Fruit fly (Drosophila melanogaster) Kc167 (cell line): ENCODE data around the gene CG32104.

Experiments
- Myc ChIP-seq: fragments of >200 bp; optimal IDR thresholded peaks from 2 replicates; lab custom pipeline; 2017; ENCODE audit warnings: missing external identifiers
- Sin3A ChIP-seq: fragments of >200 bp; optimal IDR thresholded peaks from 2 replicates; lab custom pipeline; 2018; ENCODE audit warnings: missing external identifiers
- h ChIP-seq: fragments of >200 bp; optimal IDR thresholded peaks from 3 replicates; lab custom pipeline; 2018; ENCODE audit warnings: missing external identifiers
- psq ChIP-seq: fragments of >200 bp; optimal IDR thresholded peaks from 2 replicates; lab custom pipeline; 2017; ENCODE audit warnings: missing external identifiers
- ttk ChIP-seq: sonication (Bioruptor generic); optimal IDR thresholded peaks from 2 replicates; lab custom pipeline; 2017; ENCODE audit warnings: missing external identifiers

DNA sequence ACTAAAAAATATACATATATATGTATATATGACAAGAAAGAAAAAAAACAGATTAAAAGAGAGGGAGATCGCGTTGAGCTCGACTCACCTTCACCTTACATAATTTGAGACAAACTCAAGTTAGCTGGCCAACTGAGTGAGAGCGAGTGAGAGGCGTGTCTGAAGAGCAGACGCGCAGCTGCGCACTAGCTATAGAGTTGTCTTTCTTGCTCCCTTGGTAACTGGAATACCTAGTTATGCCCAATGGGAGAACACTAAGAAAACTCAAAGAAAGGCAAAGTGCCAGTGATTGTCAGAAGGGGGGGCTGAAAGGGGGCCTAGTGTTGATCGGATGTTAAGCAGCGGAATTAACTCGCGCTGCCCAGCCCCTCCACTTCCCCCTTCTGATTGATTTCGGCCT lies 35.3 kb upstream of the CG32104 start:
- TF ChIP-seq psq (no peak), h (lab: Kevin White, UChicago) (no peak), ttk (lab: Kevin White, UChicago) (no peak), Myc (lab: Kevin White, UChicago) (no peak), Sin3A (no peak)
